Worm (Caenorhabditis elegans) whole organism, L1 larva: ENCODE data around the gene clec-47.

Experiments used
- C04F5.9 ChIP-seq: sonication (generic microtip); optimal IDR thresholded peaks from 2 replicates; lab custom pipeline; 2016; ENCODE audit warnings: missing genetic modification characterization, missing compliant biosample characterization
- C16A3.4 ChIP-seq: fragments of 150-350 bp; optimal IDR thresholded peaks from 2 replicates; lab custom pipeline; 2014; ENCODE audit warnings: missing biosample characterization, missing genetic modification characterization
- F16B12.6 ChIP-seq: fragments of 150-350 bp; optimal IDR thresholded peaks from 2 replicates; lab custom pipeline; 2014; ENCODE audit warnings: missing biosample characterization, missing genetic modification characterization
- aha-1 ChIP-seq: fragments of 150-350 bp; optimal IDR thresholded peaks from 2 replicates; lab custom pipeline; 2014; ENCODE audit warnings: missing biosample characterization, missing genetic modification characterization
- alr-1 ChIP-seq: fragments of 200-800 bp; sonication (Bioruptor generic); optimal IDR thresholded peaks from 2 replicates; lab custom pipeline; 2018; ENCODE audit warnings: borderline replicate concordance, mild to moderate bottlenecking, missing genetic modification characterization, missing compliant biosample characterization
- aly-2 ChIP-seq: fragments of 150-350 bp; optimal IDR thresholded peaks from 2 replicates; lab custom pipeline; 2014; ENCODE audit warnings: missing biosample characterization, missing genetic modification characterization
- ceh-63 ChIP-seq: fragments of 200-800 bp; sonication (Bioruptor generic); optimal IDR thresholded peaks from 2 replicates; lab custom pipeline; 2018; ENCODE audit warnings: mild to moderate bottlenecking, missing genetic modification characterization, missing compliant biosample characterization
- ceh-8 ChIP-seq: fragments of 200-800 bp; sonication (Bioruptor generic); optimal IDR thresholded peaks from 2 replicates; lab custom pipeline; 2018; ENCODE audit warnings: mild to moderate bottlenecking, missing genetic modification characterization, moderate library complexity, missing compliant biosample characterization
- ceh-82 ChIP-seq, 3 experiments: fragments of 150-350 bp in 1 of 3; sonication (generic microtip) in 2 of 3; optimal IDR thresholded peaks; 2 replicates each; lab custom pipeline; 2014 to 2017; ENCODE audit warnings: missing biosample characterization in 3 of 3, missing genetic modification characterization in 3 of 3
- ceh-88 ChIP-seq: fragments of 200-800 bp; sonication (Bioruptor generic); IDR thresholded peaks from 2 replicates; pipeline ENCODE4 v1.3.6; 2022; ENCODE audit warnings: missing genetic modification characterization, missing compliant biosample characterization
- ceh-90 ChIP-seq: sonication (generic microtip); optimal IDR thresholded peaks from 2 replicates; lab custom pipeline; 2016; ENCODE audit warnings: missing genetic modification characterization, missing compliant biosample characterization
- egl-27 ChIP-seq, 2 experiments: fragments of 150-350 bp in 1 of 2; sonication (generic microtip); optimal IDR thresholded peaks; 3 replicates each; lab custom pipeline; 2017 to 2018; ENCODE audit warnings: missing biosample characterization in 2 of 2, missing genetic modification characterization in 2 of 2, missing genetic modification reagents in 2 of 2
- elt-2 ChIP-seq: sonication (generic microtip); optimal IDR thresholded peaks from 2 replicates; lab custom pipeline; 2016; ENCODE audit warnings: missing genetic modification characterization, mild to moderate bottlenecking, inconsistent platforms, missing compliant biosample characterization, missing genetic modification reagents
- elt-3 ChIP-seq, 6 experiments: fragments of 150-350 bp in 1 of 6; sonication (generic microtip); optimal IDR thresholded peaks; 2 replicates each; lab custom pipeline; 2017 to 2018; ENCODE audit warnings: missing biosample characterization in 6 of 6, missing genetic modification characterization in 6 of 6, inconsistent platforms in 1 of 6
- fkh-10 ChIP-seq: sonication (generic microtip); optimal IDR thresholded peaks from 2 replicates; lab custom pipeline; 2017; ENCODE audit warnings: missing biosample characterization, missing genetic modification reagents, missing genetic modification characterization
- fkh-8 ChIP-seq: sonication (generic microtip); optimal IDR thresholded peaks from 2 replicates; lab custom pipeline; 2016; ENCODE audit warnings: mild to moderate bottlenecking, missing genetic modification characterization, missing compliant biosample characterization
- grh-1 ChIP-seq: fragments of 200-800 bp; sonication (Bioruptor generic); IDR thresholded peaks from 2 replicates; pipeline ENCODE4 v1.3.6; 2022; ENCODE audit warnings: missing genetic modification reagents, missing genetic modification characterization, missing compliant biosample characterization
- hlh-4 ChIP-seq: sonication (generic microtip); optimal IDR thresholded peaks from 2 replicates; lab custom pipeline; 2016; ENCODE audit warnings: mild to moderate bottlenecking, missing genetic modification characterization, missing compliant biosample characterization
- irx-1 ChIP-seq: sonication (generic microtip); optimal IDR thresholded peaks from 2 replicates; lab custom pipeline; 2016; ENCODE audit warnings: missing genetic modification characterization, missing compliant biosample characterization
- isw-1 ChIP-seq: fragments of 200-800 bp; sonication (Bioruptor generic); IDR thresholded peaks from 2 replicates; pipeline ENCODE4 v1.3.6; 2022; ENCODE audit warnings: missing genetic modification characterization, missing compliant biosample characterization
- lin-13 ChIP-seq: fragments of 150-350 bp; optimal IDR thresholded peaks from 2 replicates; lab custom pipeline; 2014; ENCODE audit warnings: missing biosample characterization, missing genetic modification reagents, missing genetic modification characterization
- lin-15B ChIP-seq: fragments of 150-350 bp; sonication (generic microtip); optimal IDR thresholded peaks from 3 replicates; lab custom pipeline; 2014; ENCODE audit warnings: missing biosample characterization, missing genetic modification characterization
- lin-35 ChIP-seq, 2 experiments: fragments of 150-350 bp; optimal IDR thresholded peaks; 2 replicates each; lab custom pipeline; 2014; ENCODE audit warnings: missing biosample characterization in 2 of 2, missing genetic modification characterization in 2 of 2, missing genetic modification reagents in 2 of 2
- lir-3 ChIP-seq: sonication (generic microtip); optimal IDR thresholded peaks from 2 replicates; lab custom pipeline; 2016; ENCODE audit warnings: mild to moderate bottlenecking, missing genetic modification characterization, moderate library complexity, missing compliant biosample characterization; ENCODE audit not compliant: poor library complexity
- mdl-1 ChIP-seq, 2 experiments: fragments of 150-350 bp; optimal IDR thresholded peaks; 2 replicates each; lab custom pipeline; 2014 to 2017; ENCODE audit warnings: missing biosample characterization in 2 of 2, missing genetic modification characterization in 2 of 2, inconsistent platforms in 1 of 2
- mef-2 ChIP-seq: fragments of 150-350 bp; optimal IDR thresholded peaks from 2 replicates; lab custom pipeline; 2014; ENCODE audit warnings: missing biosample characterization, missing genetic modification characterization
- mep-1 ChIP-seq: fragments of 150-350 bp; optimal IDR thresholded peaks from 2 replicates; lab custom pipeline; 2014; ENCODE audit warnings: missing biosample characterization, missing genetic modification characterization
- nhr-11 ChIP-seq: fragments of 150-350 bp; optimal IDR thresholded peaks from 2 replicates; lab custom pipeline; 2014; ENCODE audit warnings: missing biosample characterization, missing genetic modification characterization
- nhr-12 ChIP-seq: sonication (generic microtip); optimal IDR thresholded peaks from 2 replicates; lab custom pipeline; 2017; ENCODE audit warnings: missing biosample characterization, missing genetic modification characterization
- nhr-19 ChIP-seq: fragments of 200-800 bp; sonication (Bioruptor generic); conservative IDR thresholded peaks from 2 replicates; pipeline ENCODE4 v1.3.6; 2022; ENCODE audit warnings: missing genetic modification characterization, missing compliant biosample characterization
- nhr-20 ChIP-seq: sonication (generic microtip); optimal IDR thresholded peaks from 2 replicates; lab custom pipeline; 2016; ENCODE audit warnings: mild to moderate bottlenecking, missing genetic modification characterization, missing compliant biosample characterization
- nhr-237 ChIP-seq: fragments of 150-350 bp; optimal IDR thresholded peaks from 2 replicates; lab custom pipeline; 2014; ENCODE audit warnings: missing biosample characterization, missing genetic modification characterization
- nhr-85 ChIP-seq: sonication (generic microtip); peaks from one replicate; lab custom pipeline; 2016; ENCODE audit warnings: missing genetic modification characterization, inconsistent platforms, missing compliant biosample characterization
- pax-3 ChIP-seq: fragments of 200-800 bp; sonication (Bioruptor generic); optimal IDR thresholded peaks from 2 replicates; lab custom pipeline; 2018; ENCODE audit warnings: mild to moderate bottlenecking, missing genetic modification characterization, moderate library complexity, missing compliant biosample characterization
- rnt-1 ChIP-seq: sonication (generic microtip); optimal IDR thresholded peaks from 2 replicates; lab custom pipeline; 2016; ENCODE audit warnings: mild to moderate bottlenecking, missing genetic modification characterization, moderate library complexity, missing compliant biosample characterization
- skn-1 ChIP-seq: fragments of 150-350 bp; optimal IDR thresholded peaks from 2 replicates; lab custom pipeline; 2014; ENCODE audit warnings: missing biosample characterization, missing genetic modification characterization
- snpc-4 ChIP-seq: fragments of 150-350 bp; optimal IDR thresholded peaks from 2 replicates; lab custom pipeline; 2014; ENCODE audit warnings: missing biosample characterization, missing genetic modification characterization
- snu-23 ChIP-seq: sonication (generic microtip); optimal IDR thresholded peaks from 2 replicates; lab custom pipeline; 2016; ENCODE audit warnings: missing genetic modification characterization, missing compliant biosample characterization
- sox-4 ChIP-seq: sonication (generic microtip); optimal IDR thresholded peaks from 2 replicates; lab custom pipeline; 2016; ENCODE audit warnings: missing genetic modification characterization, missing compliant biosample characterization
- sup-37 ChIP-seq: fragments of 200-800 bp; sonication (Bioruptor generic); optimal IDR thresholded peaks from 2 replicates; lab custom pipeline; 2018; ENCODE audit warnings: mild to moderate bottlenecking, missing genetic modification characterization, missing compliant biosample characterization
- swsn-7 ChIP-seq: sonication (generic microtip); optimal IDR thresholded peaks from 2 replicates; lab custom pipeline; 2016; ENCODE audit warnings: missing genetic modification characterization, missing compliant biosample characterization
- tbx-2 ChIP-seq: sonication (generic microtip); optimal IDR thresholded peaks from 2 replicates; lab custom pipeline; 2016; ENCODE audit warnings: missing genetic modification characterization, missing compliant biosample characterization
- unc-62 ChIP-seq: fragments of 150-350 bp; optimal IDR thresholded peaks from 2 replicates; lab custom pipeline; 2014; ENCODE audit warnings: missing biosample characterization, missing genetic modification reagents, missing genetic modification characterization
- unc-86 ChIP-seq: sonication (generic microtip); optimal IDR thresholded peaks from 2 replicates; lab custom pipeline; 2016; ENCODE audit warnings: missing genetic modification characterization, missing compliant biosample characterization
- xbp-1 ChIP-seq: sonication (generic microtip); optimal IDR thresholded peaks from 2 replicates; lab custom pipeline; 2016; ENCODE audit warnings: missing genetic modification characterization, missing compliant biosample characterization
- zag-1 ChIP-seq: fragments of 150-350 bp; optimal IDR thresholded peaks from 2 replicates; lab custom pipeline; 2014; ENCODE audit warnings: missing biosample characterization, missing genetic modification characterization
- zip-4 ChIP-seq: fragments of 200-800 bp; sonication (Bioruptor generic); optimal IDR thresholded peaks from 2 replicates; lab custom pipeline; 2018; ENCODE audit warnings: mild to moderate bottlenecking, missing genetic modification characterization, moderate library complexity, missing compliant biosample characterization
- ztf-4 ChIP-seq: fragments of 150-350 bp; optimal IDR thresholded peaks from 2 replicates; lab custom pipeline; 2014; ENCODE audit warnings: missing biosample characterization, missing genetic modification characterization

Gene clec-47

DNA sequence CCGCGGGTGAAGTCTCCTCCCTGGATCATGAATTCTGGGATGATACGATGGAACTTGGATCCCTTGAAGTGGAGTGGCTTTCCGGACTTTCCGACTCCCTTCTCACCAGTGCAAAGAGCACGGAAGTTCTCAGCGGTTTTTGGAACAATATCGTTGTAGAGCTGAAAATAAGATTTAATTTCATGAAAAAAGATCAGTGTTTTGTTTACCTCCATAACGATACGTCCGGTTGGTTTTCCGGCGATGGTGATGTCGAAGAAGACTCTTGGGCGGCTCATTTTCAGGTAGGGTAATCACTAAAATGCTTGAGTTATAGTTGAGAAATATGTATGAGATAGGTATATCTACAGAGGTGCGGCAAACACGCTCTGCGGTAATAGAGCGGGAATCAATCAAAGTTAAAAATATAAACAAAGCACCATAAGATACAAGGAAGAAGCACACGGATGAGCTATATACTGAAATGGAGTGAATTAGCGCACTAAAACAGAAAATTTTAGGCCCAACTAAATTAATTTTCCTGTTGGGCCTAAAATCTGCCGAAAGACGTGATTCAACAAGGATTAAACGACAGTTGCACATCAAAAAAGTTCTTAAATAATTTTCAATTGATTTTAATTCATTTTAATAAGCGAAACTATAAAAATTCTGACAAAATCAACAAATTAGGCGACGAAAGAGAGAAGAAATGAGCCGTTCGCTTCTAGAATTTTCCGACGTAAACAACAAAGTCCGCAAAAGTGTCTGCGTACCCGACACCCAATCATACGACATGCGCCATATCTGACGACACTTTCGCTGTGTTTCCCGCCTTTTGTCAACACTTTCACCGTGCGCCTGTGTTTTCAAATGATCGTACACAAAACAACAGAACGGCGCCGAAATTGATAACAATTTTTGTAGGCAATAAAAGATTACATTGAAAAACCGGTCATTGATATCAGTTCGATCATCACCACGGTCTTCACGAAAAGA is 11.8 kb downstream of the clec-47 start, which contains the start of the genes cyn-7 and bath-36 (continued):
- TF ChIP-seq zip-4 (GFP tag; lab: Kevin White, UChicago): peak; percentile 42
- no peak for TF ChIP-seq fkh-10
- TF ChIP-seq elt-3 (tag; optimal IDR thresholded peaks at IDR 0.05; lab: Kevin White, UChicago): peak in 2 of 6 experiments; percentile 81 to 92
- peak; percentile 7 for TF ChIP-seq lin-13
- peak; percentile 92 for TF ChIP-seq F16B12.6 (tag; lab: Kevin White, UChicago)
- peak; percentile 92 for TF ChIP-seq nhr-20 (tag; lab: Kevin White, UChicago)
- peak; percentile 40 for TF ChIP-seq snpc-4 (tag; lab: Kevin White, UChicago)
- TF ChIP-seq nhr-237 (tag; lab: Kevin White, UChicago): no peak
- TF ChIP-seq lir-3: no peak
- no peak for TF ChIP-seq ceh-90
- TF ChIP-seq ztf-4 (tag; lab: Kevin White, UChicago): peak; percentile 30
- no peak for TF ChIP-seq sup-37 (GFP tag; lab: Kevin White, UChicago)
- TF ChIP-seq ceh-88: peak; percentile 20; the same call in 1 of the 2 replicates
- TF ChIP-seq ceh-63: no peak
- no peak for TF ChIP-seq ceh-8 (GFP tag; lab: Kevin White, UChicago)
- TF ChIP-seq egl-27 (tag; optimal IDR thresholded peaks at IDR 0.05; lab: Kevin White, UChicago): no peak
- no peak for TF ChIP-seq aly-2 (tag; lab: Kevin White, UChicago)
- peak; percentile 93 for TF ChIP-seq nhr-85 (tag; lab: Kevin White, UChicago)
- peak; percentile 86 for TF ChIP-seq fkh-8 (tag; lab: Kevin White, UChicago)
- peak; percentile 37 for TF ChIP-seq C16A3.4 (tag; lab: Kevin White, UChicago)
- peak; percentile 55 for TF ChIP-seq skn-1 (tag; lab: Kevin White, UChicago)
- peak; percentile 85 for TF ChIP-seq mep-1 (tag; lab: Kevin White, UChicago)
- TF ChIP-seq sox-4 (tag; lab: Kevin White, UChicago): peak; percentile 30
- TF ChIP-seq irx-1 (tag; lab: Kevin White, UChicago): peak; percentile 69
- TF ChIP-seq unc-62 (GFP tag; lab: Kevin White, UChicago): no peak
- no peak for TF ChIP-seq hlh-4 (tag; lab: Kevin White, UChicago)
- peak; percentile 83 to 84 for TF ChIP-seq lin-35 (GFP tag; optimal IDR thresholded peaks at IDR 0.05; lab: Kevin White, UChicago)
- peak; percentile 70 for TF ChIP-seq rnt-1 (tag; lab: Kevin White, UChicago)
- TF ChIP-seq aha-1: no peak
- peak; percentile 63 for TF ChIP-seq unc-86 (tag; lab: Kevin White, UChicago)
- TF ChIP-seq swsn-7 (tag; lab: Kevin White, UChicago): peak; percentile 90
- no peak for TF ChIP-seq zag-1 (tag; lab: Kevin White, UChicago)
- TF ChIP-seq elt-2 (tag; lab: Kevin White, UChicago): peak; percentile 74
- TF ChIP-seq mdl-1 (tag; optimal IDR thresholded peaks at IDR 0.05; lab: Kevin White, UChicago): peak in 1 of 2 experiments; percentile 71
- TF ChIP-seq isw-1 (GFP tag; lab: Robert Waterston, UW): peak; percentile 67
- no peak for TF ChIP-seq alr-1 (tag; lab: Kevin White, UChicago)
- peak; percentile 94 for TF ChIP-seq snu-23 (GFP tag; lab: Kevin White, UChicago)
- peak; percentile 31 for TF ChIP-seq nhr-11 (tag; lab: Kevin White, UChicago)
- TF ChIP-seq grh-1: peak; percentile 69
- TF ChIP-seq ceh-82 (tag; optimal IDR thresholded peaks at IDR 0.05; lab: Kevin White, UChicago): peak; percentile 58 to 76 (median 71)
- peak; percentile 21 for TF ChIP-seq C04F5.9 (tag; lab: Kevin White, UChicago)
- TF ChIP-seq lin-15B (tag; lab: Kevin White, UChicago): peak; percentile 58
- TF ChIP-seq tbx-2 (tag; lab: Kevin White, UChicago): peak; percentile 83
- TF ChIP-seq xbp-1 (tag; lab: Kevin White, UChicago): peak; percentile 86
- TF ChIP-seq nhr-19 (GFP tag; lab: Robert Waterston, UW): peak; percentile 87
- TF ChIP-seq pax-3 (tag; lab: Kevin White, UChicago): peak; percentile 71
- peak; percentile 1 for TF ChIP-seq mef-2 (tag; lab: Kevin White, UChicago)
- TF ChIP-seq nhr-12 (tag; lab: Kevin White, UChicago): no peak
